Worm (Caenorhabditis elegans) whole organism, young adult: Measurements from ENCODE around the gene F10G7.5.

Source experiments
- B0019.2 ChIP-seq: fragments of 200-800 bp; sonication (Bioruptor generic); conservative IDR thresholded peaks from 2 replicates; pipeline ENCODE4 v1.3.6; 2022; ENCODE audit warnings: missing genetic modification reagents, missing genetic modification characterization, missing compliant biosample characterization
- B0261.1 ChIP-seq: sonication (generic microtip); optimal IDR thresholded peaks from 2 replicates; lab custom pipeline; 2016; ENCODE audit warnings: mild to moderate bottlenecking, missing genetic modification characterization, moderate library complexity, missing compliant biosample characterization
- B0336.3 ChIP-seq: fragments of 200-800 bp; sonication (Bioruptor generic); IDR thresholded peaks from 2 replicates; pipeline ENCODE4 v1.3.6; 2022; ENCODE audit warnings: missing genetic modification characterization, missing compliant biosample characterization
- D2030.7 ChIP-seq: fragments of 200-800 bp; sonication (Bioruptor generic); IDR thresholded peaks from 2 replicates; pipeline ENCODE4 v1.3.6; 2022; ENCODE audit warnings: missing genetic modification reagents, missing genetic modification characterization, missing compliant biosample characterization
- F10E7.11 ChIP-seq: sonication (generic microtip); optimal IDR thresholded peaks from 2 replicates; lab custom pipeline; 2017; ENCODE audit warnings: mild to moderate bottlenecking, missing genetic modification characterization, moderate library complexity, missing compliant biosample characterization
- F23B12.7 ChIP-seq: sonication (generic microtip); optimal IDR thresholded peaks from 2 replicates; lab custom pipeline; 2017; ENCODE audit warnings: missing genetic modification characterization, mild to moderate bottlenecking, missing compliant biosample characterization, antibody characterized with exemption, moderate library complexity; ENCODE audit not compliant: insufficient read depth
- F33H1.4 ChIP-seq: fragments of 200-800 bp; sonication (Bioruptor generic); IDR thresholded peaks from 2 replicates; pipeline ENCODE4 v1.3.6; 2022; ENCODE audit warnings: missing genetic modification reagents, missing genetic modification characterization, missing compliant biosample characterization
- F37B4.10 ChIP-seq: fragments of 200-800 bp; sonication (Bioruptor generic); IDR thresholded peaks from 2 replicates; pipeline ENCODE4 v1.3.6; 2022; ENCODE audit warnings: missing genetic modification characterization, missing compliant biosample characterization
- F39B2.1 ChIP-seq: fragments of 200-800 bp; sonication (Bioruptor generic); IDR thresholded peaks from 2 replicates; pipeline ENCODE4 v1.3.6; 2022; ENCODE audit warnings: missing genetic modification reagents, missing genetic modification characterization, missing compliant biosample characterization
- F52B5.7 ChIP-seq: sonication (generic microtip); optimal IDR thresholded peaks from 2 replicates; lab custom pipeline; 2016; ENCODE audit warnings: mild to moderate bottlenecking, missing genetic modification characterization, missing compliant biosample characterization
- F55B11.4 ChIP-seq: sonication (generic microtip); optimal IDR thresholded peaks from 2 replicates; lab custom pipeline; 2016; ENCODE audit warnings: missing compliant biosample characterization, missing genetic modification characterization, borderline replicate concordance; ENCODE audit not compliant: insufficient read depth
- Y53F4B.3 ChIP-seq: fragments of 200-800 bp; sonication (Bioruptor generic); IDR thresholded peaks from 2 replicates; pipeline ENCODE4 v1.3.6; 2022; ENCODE audit warnings: missing genetic modification reagents, missing genetic modification characterization, missing compliant biosample characterization
- Y56A3A.18 ChIP-seq: fragments of 200-800 bp; sonication (Bioruptor generic); IDR thresholded peaks from 2 replicates; pipeline ENCODE4 v1.3.6; 2022; ENCODE audit warnings: missing genetic modification reagents, missing genetic modification characterization, missing compliant biosample characterization
- Y67H2A.10 ChIP-seq: fragments of 200-800 bp; sonication (Bioruptor generic); conservative IDR thresholded peaks from 2 replicates; pipeline ENCODE4 v1.3.6; 2022; ENCODE audit warnings: missing genetic modification reagents, missing genetic modification characterization, missing compliant biosample characterization
- ZK185.1 ChIP-seq: sonication (generic microtip); optimal IDR thresholded peaks from 2 replicates; lab custom pipeline; 2016; ENCODE audit warnings: mild to moderate bottlenecking, missing genetic modification characterization, missing compliant biosample characterization; ENCODE audit not compliant: poor library complexity, severe bottlenecking
- aptf-2 ChIP-seq: fragments of 200-800 bp; sonication (Bioruptor generic); conservative IDR thresholded peaks from 2 replicates; pipeline ENCODE4 v1.3.6; 2022; ENCODE audit warnings: missing genetic modification reagents, missing genetic modification characterization, missing compliant biosample characterization
- athp-1 ChIP-seq: sonication (generic microtip); optimal IDR thresholded peaks from 2 replicates; lab custom pipeline; 2017; ENCODE audit warnings: mild to moderate bottlenecking, missing genetic modification characterization, missing compliant biosample characterization
- ccch-3 ChIP-seq: fragments of 200-800 bp; sonication (Bioruptor generic); optimal IDR thresholded peaks from 2 replicates; lab custom pipeline; 2018; ENCODE audit warnings: mild to moderate bottlenecking, missing genetic modification characterization, missing compliant biosample characterization
- cebp-1 ChIP-seq, 2 experiments: fragments of 200-800 bp in 1 of 2; sonication (Bioruptor generic) in 1 of 2; sonication (generic microtip) in 1 of 2; IDR thresholded peaks in 1 of 2; optimal IDR thresholded peaks in 1 of 2; 2 replicates each; pipeline versions ENCODE4 v1.3.6 to Lab custom; 2017 to 2022; ENCODE audit warnings: missing compliant biosample characterization in 2 of 2, missing genetic modification characterization in 2 of 2, mild to moderate bottlenecking in 1 of 2, missing genetic modification reagents in 1 of 2, moderate library complexity in 1 of 2
- cebp-2 ChIP-seq: fragments of 200-800 bp; sonication (Bioruptor generic); IDR thresholded peaks from 2 replicates; pipeline ENCODE4 v1.3.6; 2022; ENCODE audit warnings: missing genetic modification characterization, missing compliant biosample characterization
- ceh-91 ChIP-seq: fragments of 200-800 bp; sonication (Bioruptor generic); IDR thresholded peaks from 2 replicates; pipeline ENCODE4 v1.3.6; 2022; ENCODE audit warnings: missing genetic modification reagents, missing genetic modification characterization, missing compliant biosample characterization
- gei-17 ChIP-seq: fragments of 200-800 bp; sonication (Bioruptor generic); optimal IDR thresholded peaks from 2 replicates; lab custom pipeline; 2018; ENCODE audit warnings: mild to moderate bottlenecking, missing genetic modification characterization, missing compliant biosample characterization
- him-1 ChIP-seq: sonication (generic microtip); optimal IDR thresholded peaks from 2 replicates; lab custom pipeline; 2016; ENCODE audit warnings: missing genotype, missing genetic modification reagents, missing genetic modification characterization, missing compliant biosample characterization
- hlh-12 ChIP-seq: sonication (generic microtip); optimal IDR thresholded peaks from 2 replicates; lab custom pipeline; 2016; ENCODE audit warnings: missing genetic modification characterization, missing compliant biosample characterization
- hmg-1.2 ChIP-seq: fragments of 200-800 bp; sonication (Bioruptor generic); IDR thresholded peaks from 2 replicates; pipeline ENCODE4 v1.3.6; 2022; ENCODE audit warnings: missing genetic modification reagents, missing genetic modification characterization, missing compliant biosample characterization
- hmg-20 ChIP-seq: fragments of 200-800 bp; sonication (Bioruptor generic); IDR thresholded peaks from 2 replicates; pipeline ENCODE4 v1.3.6; 2022; ENCODE audit warnings: missing genetic modification reagents, missing genetic modification characterization, missing compliant biosample characterization
- hrde-1 ChIP-seq: sonication (generic microtip); optimal IDR thresholded peaks from 2 replicates; lab custom pipeline; 2016; ENCODE audit warnings: missing genetic modification characterization, mild to moderate bottlenecking, missing compliant biosample characterization, moderate library complexity, missing genotype, missing genetic modification reagents, borderline replicate concordance
- lin-26 ChIP-seq: fragments of 200-800 bp; sonication (Bioruptor generic); IDR thresholded peaks from 2 replicates; pipeline ENCODE4 v1.3.6; 2022; ENCODE audit warnings: missing genetic modification reagents, missing genetic modification characterization, missing compliant biosample characterization
- lin-35 ChIP-seq, 3 experiments: fragments of 150-350 bp in 2 of 3; sonication (generic microtip) in 1 of 3; optimal IDR thresholded peaks; 2 replicates each; lab custom pipeline; 2014 to 2018; ENCODE audit warnings: missing biosample characterization in 3 of 3, missing genetic modification characterization in 3 of 3, missing genetic modification reagents in 3 of 3
- nhr-120 ChIP-seq: fragments of 200-800 bp; sonication (Bioruptor generic); IDR thresholded peaks from 2 replicates; pipeline ENCODE4 v1.3.6; 2022; ENCODE audit warnings: missing genetic modification characterization, missing compliant biosample characterization
- nhr-27 ChIP-seq: fragments of 200-800 bp; sonication (Bioruptor generic); optimal IDR thresholded peaks from 2 replicates; lab custom pipeline; 2018; ENCODE audit warnings: mild to moderate bottlenecking, missing genetic modification characterization, moderate library complexity, missing compliant biosample characterization
- pbrm-1 ChIP-seq: fragments of 200-800 bp; sonication (Bioruptor generic); IDR thresholded peaks from 2 replicates; pipeline ENCODE4 v1.3.6; 2022; ENCODE audit warnings: missing genetic modification reagents, missing genetic modification characterization, missing compliant biosample characterization
- somi-1 ChIP-seq: fragments of 200-800 bp; sonication (Bioruptor generic); optimal IDR thresholded peaks from 2 replicates; lab custom pipeline; 2018; ENCODE audit warnings: mild to moderate bottlenecking, missing genetic modification characterization, missing compliant biosample characterization
- tbx-9 ChIP-seq: sonication (generic microtip); optimal IDR thresholded peaks from 2 replicates; lab custom pipeline; 2016; ENCODE audit warnings: borderline replicate concordance, missing genetic modification characterization, inconsistent platforms, missing compliant biosample characterization
- xnd-1 ChIP-seq: sonication (generic microtip); optimal IDR thresholded peaks from 2 replicates; lab custom pipeline; 2016; ENCODE audit warnings: missing genotype, missing genetic modification reagents, missing genetic modification characterization, missing compliant biosample characterization
- ztf-28 ChIP-seq: fragments of 200-800 bp; sonication (Bioruptor generic); IDR thresholded peaks from 2 replicates; pipeline ENCODE4 v1.3.6; 2022; ENCODE audit warnings: missing genetic modification reagents, missing genetic modification characterization, missing compliant biosample characterization

The F10G7.5 gene

ce11 chrII:4739984-4740462 lies 46.8 kb downstream of the F10G7.5 start, which contains the start of gene eas-1 (continued):
- no peak for TF ChIP-seq ztf-28 (GFP tag; lab: Robert Waterston, UW)
- TF ChIP-seq aptf-2 (GFP tag; lab: Robert Waterston, UW), result peak; percentile 76; the same call in 1 of the 2 replicates
- no peak for TF ChIP-seq B0336.3 (GFP tag; lab: Robert Waterston, UW)
- peak; percentile 21 for TF ChIP-seq xnd-1 (tag; lab: Kevin White, UChicago)
- TF ChIP-seq Y56A3A.18 (GFP tag; lab: Robert Waterston, UW), result no peak
- TF ChIP-seq B0261.1 (tag; lab: Kevin White, UChicago), result no peak
- peak in 2 of 3 experiments; percentile 46 to 91 for TF ChIP-seq lin-35 (GFP tag; optimal IDR thresholded peaks at IDR 0.05; lab: Kevin White, UChicago)
- no peak for TF ChIP-seq F37B4.10 (GFP tag; lab: Robert Waterston, UW)
- peak; percentile 45; the same call in 1 of the 2 replicates for TF ChIP-seq Y67H2A.10 (GFP tag; lab: Robert Waterston, UW)
- TF ChIP-seq hmg-1.2 (GFP tag; lab: Robert Waterston, UW), result 0 out of 2 replicates have a peak, but pooled peaks have one; percentile 23
- TF ChIP-seq Y53F4B.3 (GFP tag; lab: Robert Waterston, UW), result no peak
- no peak for TF ChIP-seq F39B2.1 (GFP tag; lab: Robert Waterston, UW)
- no peak for TF ChIP-seq lin-26 (GFP tag; lab: Robert Waterston, UW)
- TF ChIP-seq ceh-91 (GFP tag; lab: Robert Waterston, UW), result peak; percentile 50; the same call in 1 of the 2 replicates
- TF ChIP-seq nhr-27 (tag; lab: Kevin White, UChicago), result no peak
- peak; percentile 84 for TF ChIP-seq ZK185.1 (tag; lab: Kevin White, UChicago)
- peak; percentile 53; the same call in 1 of the 2 replicates for TF ChIP-seq pbrm-1
- no peak for TF ChIP-seq nhr-120 (GFP tag; lab: Robert Waterston, UW)
- TF ChIP-seq ccch-3 (GFP tag; lab: Kevin White, UChicago), result peak; percentile 37
- no peak for TF ChIP-seq F10E7.11 (tag; lab: Kevin White, UChicago)
- no peak for TF ChIP-seq cebp-1 (GFP tag; IDR thresholded peaks at IDR 0.05; lab: Robert Waterston, UW)
- TF ChIP-seq cebp-1 (tag; optimal IDR thresholded peaks at IDR 0.05; lab: Kevin White, UChicago), result no peak
- TF ChIP-seq cebp-2 (GFP tag; lab: Robert Waterston, UW), result no peak
- TF ChIP-seq athp-1 (tag; lab: Kevin White, UChicago), result peak; percentile 33
- peak; percentile 33; the same call in 1 of the 2 replicates for TF ChIP-seq B0019.2
- TF ChIP-seq gei-17 (GFP tag; lab: Kevin White, UChicago), result no peak
- peak; percentile 70 for TF ChIP-seq D2030.7 (GFP tag; lab: Robert Waterston, UW)
- TF ChIP-seq F33H1.4 (GFP tag; lab: Robert Waterston, UW), result peak; percentile 67
- TF ChIP-seq hlh-12 (tag; lab: Kevin White, UChicago), result no peak
- TF ChIP-seq F52B5.7 (tag; lab: Kevin White, UChicago), result no peak
- peak; percentile 78 for TF ChIP-seq hmg-20 (GFP tag; lab: Robert Waterston, UW)
- peak; percentile 12 for TF ChIP-seq somi-1
- TF ChIP-seq F23B12.7, result peak; percentile 39
- TF ChIP-seq F55B11.4, result no peak
- no peak for TF ChIP-seq tbx-9 (tag; lab: Kevin White, UChicago)
- no peak for TF ChIP-seq hrde-1 (tag; lab: Kevin White, UChicago)
- TF ChIP-seq him-1 (tag; lab: Kevin White, UChicago), result peak; percentile 61
